Fruit fly (Drosophila melanogaster): ENCODE results near the gene Cse1.

DNA sequence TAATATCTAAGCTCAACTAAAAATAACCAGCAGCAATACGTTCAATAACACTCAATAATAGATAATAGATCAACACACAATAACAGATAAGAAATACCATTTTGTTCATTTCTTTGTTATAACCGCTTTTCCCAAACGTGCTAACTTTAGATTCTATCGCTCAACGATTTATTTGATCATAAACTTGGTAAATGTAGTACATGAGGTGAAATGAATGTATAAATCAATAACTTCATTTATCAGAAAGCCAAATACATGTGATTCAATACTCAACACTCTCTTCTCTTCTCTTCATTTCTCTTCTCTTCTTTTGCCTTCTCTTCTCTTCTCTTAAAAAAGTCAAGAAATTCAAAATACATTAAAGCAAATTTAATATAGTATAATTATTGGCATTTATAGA lies 32.7 kb upstream of the Cse1 start:
- TF ChIP-seq psq (optimal IDR thresholded peaks at IDR 0.05) (no peak), insv (optimal IDR thresholded peaks at IDR 0.05) (no peak), Sin3A (optimal IDR thresholded peaks at IDR 0.05) (no peak), Myc (optimal IDR thresholded peaks at IDR 0.05) (no peak), h (optimal IDR thresholded peaks at IDR 0.05) (no peak), ttk (optimal IDR thresholded peaks at IDR 0.05) (no peak)
